Worm (Caenorhabditis elegans) whole organism, L3 larva: ENCODE data around the gene unc-18.
A peak's percentile ranks its signal among the peaks of the same experiment; 100 is the strongest.

ENCODE experiments used
- R02D3.7 ChIP-seq: fragments of 150-350 bp; optimal IDR thresholded peaks from 2 replicates; lab custom pipeline; 2014; ENCODE audit warnings: missing biosample characterization, missing genetic modification characterization
- ZK546.5 ChIP-seq: sonication (generic microtip); optimal IDR thresholded peaks from 2 replicates; lab custom pipeline; 2017; ENCODE audit warnings: missing biosample characterization, missing genetic modification characterization
- aly-2 ChIP-seq: fragments of 150-350 bp; optimal IDR thresholded peaks from 2 replicates; lab custom pipeline; 2014; ENCODE audit warnings: missing biosample characterization, missing genetic modification characterization
- ama-1 ChIP-seq: fragments of 150-350 bp; optimal IDR thresholded peaks from 2 replicates; lab custom pipeline; 2018
- ceh-28 ChIP-seq: fragments of 150-350 bp; optimal IDR thresholded peaks from 2 replicates; lab custom pipeline; 2014; ENCODE audit warnings: missing biosample characterization, missing genetic modification reagents, missing genetic modification characterization
- ceh-82 ChIP-seq: fragments of 150-350 bp; optimal IDR thresholded peaks from 2 replicates; lab custom pipeline; 2014; ENCODE audit warnings: missing biosample characterization, missing genetic modification characterization
- daf-12 ChIP-seq: fragments of 150-350 bp; optimal IDR thresholded peaks from 2 replicates; lab custom pipeline; 2014; ENCODE audit warnings: missing biosample characterization, missing genetic modification reagents, missing genetic modification characterization
- egl-5 ChIP-seq: fragments of 150-350 bp; optimal IDR thresholded peaks from 2 replicates; lab custom pipeline; 2017; ENCODE audit warnings: missing biosample characterization, missing genetic modification reagents, missing genetic modification characterization, inconsistent platforms
- elt-1 ChIP-seq: fragments of 150-350 bp; optimal IDR thresholded peaks from 2 replicates; lab custom pipeline; 2014; ENCODE audit warnings: missing biosample characterization, missing genetic modification characterization
- elt-2 ChIP-seq: sonication (generic microtip); optimal IDR thresholded peaks from 2 replicates; lab custom pipeline; 2016; ENCODE audit warnings: missing genetic modification reagents, mild to moderate bottlenecking, missing genetic modification characterization, missing compliant biosample characterization
- elt-3 ChIP-seq, 3 experiments: fragments of 150-350 bp in 1 of 3; sonication (generic microtip) in 2 of 3; optimal IDR thresholded peaks; 2 replicates in 2 of 3; 4 replicates in 1 of 3; lab custom pipeline; 2014 to 2017; ENCODE audit warnings: missing biosample characterization in 3 of 3, missing genetic modification characterization in 3 of 3
- eor-1 ChIP-seq, 2 experiments: fragments of 150-350 bp; optimal IDR thresholded peaks; 2 replicates each; lab custom pipeline; 2014 to 2018; ENCODE audit warnings: missing biosample characterization in 2 of 2, missing genetic modification characterization in 2 of 2
- fkh-2 ChIP-seq: fragments of 150-350 bp; optimal IDR thresholded peaks from 2 replicates; lab custom pipeline; 2014; ENCODE audit warnings: missing biosample characterization, missing genetic modification reagents, missing genetic modification characterization
- fos-1 ChIP-seq: fragments of 150-350 bp; optimal IDR thresholded peaks from 2 replicates; lab custom pipeline; 2014; ENCODE audit warnings: missing biosample characterization, missing genetic modification characterization
- hmg-11 ChIP-seq: sonication (generic microtip); optimal IDR thresholded peaks from 2 replicates; lab custom pipeline; 2016; ENCODE audit warnings: missing genetic modification characterization, missing compliant biosample characterization
- jun-1 ChIP-seq: fragments of 150-350 bp; optimal IDR thresholded peaks from 2 replicates; lab custom pipeline; 2014; ENCODE audit warnings: missing biosample characterization, missing genetic modification reagents, missing genetic modification characterization
- lin-15B ChIP-seq: fragments of 150-350 bp; optimal IDR thresholded peaks from 2 replicates; lab custom pipeline; 2014; ENCODE audit warnings: missing biosample characterization, missing genetic modification characterization
- lin-39 ChIP-seq: fragments of 150-350 bp; optimal IDR thresholded peaks from 2 replicates; lab custom pipeline; 2018; ENCODE audit warnings: missing biosample characterization, missing genetic modification reagents, missing genetic modification characterization
- lsy-12 ChIP-seq: sonication (generic microtip); optimal IDR thresholded peaks from 2 replicates; lab custom pipeline; 2016; ENCODE audit warnings: mild to moderate bottlenecking, missing genetic modification characterization, missing compliant biosample characterization
- mdl-1 ChIP-seq: fragments of 150-350 bp; optimal IDR thresholded peaks from 2 replicates; lab custom pipeline; 2014; ENCODE audit warnings: missing biosample characterization, missing genetic modification characterization
- nfya-1 ChIP-seq: sonication (generic microtip); optimal IDR thresholded peaks from 2 replicates; lab custom pipeline; 2017; ENCODE audit warnings: missing genetic modification characterization, mild to moderate bottlenecking, missing compliant biosample characterization, antibody characterized with exemption, moderate library complexity; ENCODE audit not compliant: insufficient read depth
- nhr-11 ChIP-seq: fragments of 150-350 bp; optimal IDR thresholded peaks from 2 replicates; lab custom pipeline; 2014; ENCODE audit warnings: missing biosample characterization, missing genetic modification characterization
- nhr-23 ChIP-seq: fragments of 150-350 bp; optimal IDR thresholded peaks from 2 replicates; lab custom pipeline; 2014; ENCODE audit warnings: missing biosample characterization, missing genetic modification reagents, missing genetic modification characterization
- nhr-28 ChIP-seq: fragments of 150-350 bp; optimal IDR thresholded peaks from 2 replicates; lab custom pipeline; 2014; ENCODE audit warnings: missing biosample characterization, missing genetic modification characterization
- nhr-43 ChIP-seq: sonication (generic microtip); optimal IDR thresholded peaks from 2 replicates; lab custom pipeline; 2016; ENCODE audit warnings: mild to moderate bottlenecking, missing genetic modification characterization, missing compliant biosample characterization; ENCODE audit not compliant: poor library complexity, severe bottlenecking
- nhr-67 ChIP-seq: fragments of 150-350 bp; optimal IDR thresholded peaks from 2 replicates; lab custom pipeline; 2014; ENCODE audit warnings: missing biosample characterization, missing genetic modification characterization
- nhr-77 ChIP-seq: fragments of 150-350 bp; optimal IDR thresholded peaks from 2 replicates; lab custom pipeline; 2014; ENCODE audit warnings: missing biosample characterization, missing genetic modification characterization
- pha-4 ChIP-seq: fragments of 150-350 bp; optimal IDR thresholded peaks from 2 replicates; lab custom pipeline; 2014; ENCODE audit warnings: missing biosample characterization, missing genetic modification reagents, missing genetic modification characterization
- sea-2 ChIP-seq: fragments of 150-350 bp; sonication (generic microtip); optimal IDR thresholded peaks from 4 replicates; lab custom pipeline; 2014; ENCODE audit warnings: missing biosample characterization, missing genetic modification reagents, missing genetic modification characterization
- skn-1 ChIP-seq: fragments of 150-350 bp; optimal IDR thresholded peaks from 2 replicates; lab custom pipeline; 2014; ENCODE audit warnings: missing biosample characterization, missing genetic modification characterization
- snpc-4 ChIP-seq: fragments of 150-350 bp; optimal IDR thresholded peaks from 2 replicates; lab custom pipeline; 2014; ENCODE audit warnings: missing biosample characterization, missing genetic modification characterization
- tbx-2 ChIP-seq: sonication (generic microtip); optimal IDR thresholded peaks from 2 replicates; lab custom pipeline; 2016; ENCODE audit warnings: mild to moderate bottlenecking, missing genetic modification characterization, missing compliant biosample characterization
- unc-62 ChIP-seq: fragments of 150-350 bp; sonication (generic microtip); optimal IDR thresholded peaks from 4 replicates; lab custom pipeline; 2014; ENCODE audit warnings: missing biosample characterization, missing genetic modification reagents, missing genetic modification characterization
- zag-1 ChIP-seq: fragments of 150-350 bp; optimal IDR thresholded peaks from 2 replicates; lab custom pipeline; 2014; ENCODE audit warnings: missing biosample characterization, missing genetic modification characterization
- ztf-11 ChIP-seq: fragments of 150-350 bp; optimal IDR thresholded peaks from 2 replicates; lab custom pipeline; 2014; ENCODE audit warnings: missing biosample characterization, missing genetic modification characterization
- ztf-4 ChIP-seq: fragments of 150-350 bp; optimal IDR thresholded peaks from 2 replicates; lab custom pipeline; 2014; ENCODE audit warnings: missing biosample characterization, missing genetic modification characterization

The unc-18 gene

DNA sequence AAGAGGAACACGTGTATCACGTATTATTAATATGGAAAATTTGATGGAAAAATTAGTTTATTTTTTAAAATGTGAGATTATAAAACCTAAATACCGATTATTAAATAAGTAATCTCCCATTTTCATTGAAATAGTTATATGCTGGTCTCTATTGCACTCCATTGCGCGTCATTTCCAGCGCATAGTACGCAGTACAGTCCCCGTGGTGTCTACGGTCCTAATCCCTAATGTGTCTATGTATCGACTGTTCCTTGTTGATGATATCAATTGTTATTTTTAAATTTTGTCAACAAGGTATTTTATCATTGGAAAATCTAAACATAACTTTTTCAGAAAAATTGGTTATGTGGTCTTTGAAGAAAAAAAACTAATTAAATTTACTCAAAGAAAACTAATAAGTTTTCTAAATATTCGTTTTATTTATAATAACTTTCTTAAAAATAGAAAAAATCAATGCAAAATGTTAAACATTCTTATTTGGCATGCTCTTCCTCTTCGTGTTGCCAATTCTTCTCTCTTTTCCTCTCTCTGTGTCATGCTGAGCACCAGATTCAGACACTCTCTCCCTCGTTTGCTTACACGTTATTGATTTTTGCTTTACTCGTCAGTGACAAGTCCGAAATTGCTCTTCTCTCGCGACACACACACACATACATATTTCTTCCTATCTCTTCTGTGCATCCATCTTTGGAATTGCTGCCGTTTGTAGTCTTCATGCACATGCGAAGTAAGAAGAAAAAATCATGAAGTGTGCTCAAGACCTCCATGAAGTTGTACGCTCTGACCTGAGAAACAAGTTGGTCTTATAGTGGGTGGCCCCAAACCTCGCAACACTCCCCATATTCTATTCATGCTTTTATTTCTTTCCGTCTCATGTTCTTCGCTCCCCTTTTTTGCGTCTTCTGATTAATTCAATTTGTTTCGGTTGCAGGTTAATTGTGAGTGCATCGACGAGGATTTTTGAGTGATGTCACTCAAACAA, at the start of gene unc-18:
TSS of gene unc-18 (plus strand) at position 932 of the 982 bp plus-strand sequence.
- no peak for TF ChIP-seq fos-1 (tag; lab: Kevin White, UChicago)
- TF ChIP-seq sea-2 (GFP tag; lab: Kevin White, UChicago), result peak; percentile 46
- no peak for TF ChIP-seq mdl-1 (tag; lab: Kevin White, UChicago)
- peak; percentile 55 for TF ChIP-seq pha-4
- no peak for TF ChIP-seq egl-5 (tag; lab: Kevin White, UChicago)
- TF ChIP-seq R02D3.7, result no peak
- TF ChIP-seq ZK546.5 (tag; lab: Kevin White, UChicago), result no peak
- TF ChIP-seq unc-62 (GFP tag; lab: Kevin White, UChicago), result peak; percentile 65
- peak; percentile 69 for TF ChIP-seq lin-39
- TF ChIP-seq elt-2 (tag; lab: Kevin White, UChicago), result no peak
- no peak for TF ChIP-seq zag-1 (tag; lab: Kevin White, UChicago)
- TF ChIP-seq skn-1 (tag; lab: Kevin White, UChicago), result no peak
- no peak for TF ChIP-seq nhr-77 (tag; lab: Kevin White, UChicago)
- TF ChIP-seq elt-1 (tag; lab: Kevin White, UChicago), result peak; percentile 25
- no peak for TF ChIP-seq snpc-4 (tag; lab: Kevin White, UChicago)
- no peak for TF ChIP-seq ama-1 (lab: Kevin White, UChicago)
- TF ChIP-seq hmg-11 (tag; lab: Kevin White, UChicago), result peak; percentile 44
- no peak for TF ChIP-seq daf-12 (tag; lab: Kevin White, UChicago)
- peak; percentile 75 for TF ChIP-seq ceh-28 (tag; lab: Kevin White, UChicago)
- peak; percentile 65 for TF ChIP-seq nfya-1 (tag; lab: Kevin White, UChicago)
- TF ChIP-seq aly-2 (tag; lab: Kevin White, UChicago), result no peak
- no peak for TF ChIP-seq tbx-2 (tag; lab: Kevin White, UChicago)
- TF ChIP-seq ztf-4 (tag; lab: Kevin White, UChicago), result no peak

DNA sequence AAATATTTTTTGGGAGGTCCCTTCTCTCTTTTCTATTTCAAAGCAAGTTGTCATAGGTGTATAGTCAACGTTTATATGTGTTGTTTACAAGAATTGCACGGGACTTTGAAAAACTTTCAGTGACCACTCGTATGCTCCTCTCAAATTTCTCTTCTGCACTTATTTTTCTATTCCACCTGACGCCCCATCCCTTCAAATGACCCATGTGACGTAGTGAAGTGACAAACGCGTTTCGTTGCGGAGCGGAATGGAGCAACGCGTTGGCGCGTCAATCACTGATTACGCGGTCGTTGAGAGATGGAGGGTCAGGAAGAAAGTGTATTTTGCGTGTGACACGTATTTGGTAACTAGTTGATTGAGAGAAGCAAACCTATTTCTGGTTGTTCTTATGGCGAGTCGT, 46.7 kb upstream of the unc-18 start:
- TF ChIP-seq lin-15B (tag; lab: Kevin White, UChicago) (no peak), unc-62 (GFP tag; lab: Kevin White, UChicago) (no peak), ama-1 (lab: Kevin White, UChicago) (no peak), nhr-28 (no peak), ceh-82 (tag; lab: Kevin White, UChicago) (no peak), nhr-67 (tag; lab: Kevin White, UChicago) (no peak), fkh-2 (tag; lab: Kevin White, UChicago) (no peak), nfya-1 (tag; lab: Kevin White, UChicago) (peak; percentile 43)

DNA sequence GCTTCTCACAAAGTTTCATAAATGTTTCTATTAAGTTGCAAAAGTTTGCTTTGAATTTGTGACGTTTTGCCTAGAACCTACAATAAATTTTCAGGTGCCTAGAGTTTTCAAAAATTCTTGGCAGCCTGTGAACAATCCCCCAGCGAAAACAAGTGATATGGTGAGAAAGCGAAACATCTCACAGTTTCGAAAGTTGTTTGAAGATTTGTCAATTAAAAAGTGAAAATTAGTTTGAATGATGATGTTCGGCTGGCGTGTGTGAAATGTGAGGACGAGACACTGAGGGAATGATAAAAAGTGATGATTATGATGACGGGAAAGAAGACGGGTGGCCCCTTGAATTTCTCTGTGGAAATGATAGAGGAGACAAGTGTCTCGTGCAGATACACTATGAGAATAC, 43.9 kb upstream of the unc-18 start:
- TF ChIP-seq nhr-43 (no peak), nhr-11 (tag; lab: Kevin White, UChicago) (no peak), jun-1 (no peak), lsy-12 (tag; lab: Kevin White, UChicago) (no peak), nhr-67 (tag; lab: Kevin White, UChicago) (no peak), nhr-23 (no peak), mdl-1 (tag; lab: Kevin White, UChicago) (no peak), ztf-11 (no peak), elt-3 (tag; optimal IDR thresholded peaks at IDR 0.05; lab: Kevin White, UChicago) (no peak), lin-15B (tag; lab: Kevin White, UChicago) (no peak), eor-1 (tag; optimal IDR thresholded peaks at IDR 0.05; lab: Kevin White, UChicago) (no peak), lin-39 (no peak), ZK546.5 (tag; lab: Kevin White, UChicago) (no peak), ama-1 (lab: Kevin White, UChicago) (no peak)
